Worm (Caenorhabditis elegans) whole organism, L2 larva: ENCODE data around the gene Y49F6C.8.

Source experiments
- C34F6.9 ChIP-seq: fragments of 150-350 bp; optimal IDR thresholded peaks from 2 replicates; lab custom pipeline; 2014; ENCODE audit warnings: missing biosample characterization, missing genetic modification characterization
- Y55F3AM.14 ChIP-seq: fragments of 200-800 bp; sonication (Bioruptor generic); optimal IDR thresholded peaks from 2 replicates; lab custom pipeline; 2018; ENCODE audit warnings: mild to moderate bottlenecking, missing genetic modification characterization, missing compliant biosample characterization
- ZK546.5 ChIP-seq: sonication (generic microtip); optimal IDR thresholded peaks from 2 replicates; lab custom pipeline; 2017; ENCODE audit warnings: missing biosample characterization, missing genetic modification characterization
- alr-1 ChIP-seq: fragments of 150-350 bp; optimal IDR thresholded peaks from 2 replicates; lab custom pipeline; 2014; ENCODE audit warnings: missing biosample characterization, missing genetic modification characterization
- ama-1 ChIP-seq: fragments of 150-350 bp; optimal IDR thresholded peaks from 2 replicates; lab custom pipeline; 2018; ENCODE audit warnings: inconsistent platforms
- blmp-1 ChIP-seq: sonication (generic microtip); optimal IDR thresholded peaks from 2 replicates; lab custom pipeline; 2017; ENCODE audit warnings: missing genetic modification characterization, mild to moderate bottlenecking, missing compliant biosample characterization, antibody characterized with exemption, moderate library complexity; ENCODE audit not compliant: insufficient read depth
- ceh-16 ChIP-seq: fragments of 150-350 bp; optimal IDR thresholded peaks from 2 replicates; lab custom pipeline; 2014; ENCODE audit warnings: missing biosample characterization, missing genetic modification characterization
- ceh-82 ChIP-seq: fragments of 150-350 bp; optimal IDR thresholded peaks from 2 replicates; lab custom pipeline; 2014; ENCODE audit warnings: missing biosample characterization, missing genetic modification characterization
- elt-1 ChIP-seq: fragments of 150-350 bp; optimal IDR thresholded peaks from 2 replicates; lab custom pipeline; 2014; ENCODE audit warnings: missing biosample characterization, missing genetic modification characterization
- elt-3 ChIP-seq: sonication (generic microtip); optimal IDR thresholded peaks from 2 replicates; lab custom pipeline; 2017; ENCODE audit warnings: missing biosample characterization, missing genetic modification characterization
- fos-1 ChIP-seq: fragments of 150-350 bp; optimal IDR thresholded peaks from 2 replicates; lab custom pipeline; 2014; ENCODE audit warnings: missing biosample characterization, missing genetic modification characterization
- gmeb-1 ChIP-seq: fragments of 150-350 bp; optimal IDR thresholded peaks from 2 replicates; lab custom pipeline; 2014; ENCODE audit warnings: missing biosample characterization, missing genetic modification characterization
- lin-11 ChIP-seq: fragments of 150-350 bp; sonication (generic microtip); optimal IDR thresholded peaks from 2 replicates; lab custom pipeline; 2014; ENCODE audit warnings: missing biosample characterization, missing genetic modification characterization, inconsistent platforms, mixed read lengths
- lin-13 ChIP-seq: fragments of 150-350 bp; optimal IDR thresholded peaks from 2 replicates; lab custom pipeline; 2014; ENCODE audit warnings: missing biosample characterization, missing genetic modification reagents, missing genetic modification characterization
- lin-39 ChIP-seq: fragments of 150-350 bp; optimal IDR thresholded peaks from 2 replicates; lab custom pipeline; 2014; ENCODE audit warnings: missing biosample characterization, missing genetic modification reagents, missing genetic modification characterization
- lsy-2 ChIP-seq, 2 experiments: fragments of 150-350 bp in 1 of 2; sonication (generic microtip) in 1 of 2; optimal IDR thresholded peaks; 2 replicates each; lab custom pipeline; 2014 to 2017; ENCODE audit warnings: missing biosample characterization in 2 of 2, missing genetic modification characterization in 2 of 2
- mbf-1 ChIP-seq: sonication (generic microtip); optimal IDR thresholded peaks from 2 replicates; lab custom pipeline; 2017; ENCODE audit warnings: missing biosample characterization, missing genetic modification characterization
- mdl-1 ChIP-seq, 2 experiments: fragments of 150-350 bp in 1 of 2; sonication (generic microtip) in 1 of 2; optimal IDR thresholded peaks; 2 replicates each; lab custom pipeline; 2017; ENCODE audit warnings: missing biosample characterization in 2 of 2, missing genetic modification characterization in 2 of 2
- nhr-10 ChIP-seq: sonication (generic microtip); optimal IDR thresholded peaks from 2 replicates; lab custom pipeline; 2017; ENCODE audit warnings: missing biosample characterization, missing genetic modification characterization
- nhr-12 ChIP-seq: fragments of 150-350 bp; optimal IDR thresholded peaks from 2 replicates; lab custom pipeline; 2014; ENCODE audit warnings: missing biosample characterization, missing genetic modification characterization
- nhr-129 ChIP-seq: fragments of 150-350 bp; optimal IDR thresholded peaks from 2 replicates; lab custom pipeline; 2014; ENCODE audit warnings: missing biosample characterization, missing genetic modification characterization
- nhr-21 ChIP-seq: fragments of 150-350 bp; optimal IDR thresholded peaks from 2 replicates; lab custom pipeline; 2014; ENCODE audit warnings: missing biosample characterization, missing genetic modification characterization
- nhr-23 ChIP-seq: fragments of 150-350 bp; optimal IDR thresholded peaks from 2 replicates; lab custom pipeline; 2014; ENCODE audit warnings: missing biosample characterization, missing genetic modification reagents, missing genetic modification characterization
- nhr-237 ChIP-seq: fragments of 150-350 bp; optimal IDR thresholded peaks from 2 replicates; lab custom pipeline; 2014; ENCODE audit warnings: missing biosample characterization, missing genetic modification characterization
- nhr-25 ChIP-seq: fragments of 150-350 bp; sonication (generic microtip); optimal IDR thresholded peaks from 3 replicates; lab custom pipeline; 2014; ENCODE audit warnings: missing biosample characterization, missing genetic modification characterization
- nhr-6 ChIP-seq: fragments of 150-350 bp; optimal IDR thresholded peaks from 2 replicates; lab custom pipeline; 2014; ENCODE audit warnings: missing biosample characterization, missing genetic modification characterization
- nhr-77 ChIP-seq: fragments of 150-350 bp; optimal IDR thresholded peaks from 2 replicates; lab custom pipeline; 2014; ENCODE audit warnings: missing biosample characterization, missing genetic modification characterization
- peb-1 ChIP-seq: fragments of 150-350 bp; optimal IDR thresholded peaks from 2 replicates; lab custom pipeline; 2014; ENCODE audit warnings: missing biosample characterization, missing genetic modification characterization
- sem-4 ChIP-seq: fragments of 150-350 bp; optimal IDR thresholded peaks from 2 replicates; lab custom pipeline; 2014; ENCODE audit warnings: missing biosample characterization, missing genetic modification reagents, missing genetic modification characterization
- skn-1 ChIP-seq: sonication (generic microtip); optimal IDR thresholded peaks from 2 replicates; lab custom pipeline; 2017; ENCODE audit warnings: missing biosample characterization, missing genetic modification characterization
- sma-3 ChIP-seq: sonication (generic microtip); optimal IDR thresholded peaks from 2 replicates; lab custom pipeline; 2016; ENCODE audit warnings: missing genetic modification reagents, missing genetic modification characterization, missing compliant biosample characterization
- sma-9 ChIP-seq, 2 experiments: fragments of 150-350 bp in 1 of 2; sonication (generic microtip) in 1 of 2; optimal IDR thresholded peaks; 2 replicates each; lab custom pipeline; 2014 to 2016; ENCODE audit warnings: missing genetic modification characterization in 2 of 2, mild to moderate bottlenecking in 1 of 2, missing biosample characterization in 1 of 2, missing compliant biosample characterization in 1 of 2, missing genetic modification reagents in 1 of 2, moderate library complexity in 1 of 2
- snpc-4 ChIP-seq: fragments of 150-350 bp; optimal IDR thresholded peaks from 2 replicates; lab custom pipeline; 2014; ENCODE audit warnings: missing biosample characterization, missing genetic modification characterization
- unc-39 ChIP-seq: fragments of 150-350 bp; optimal IDR thresholded peaks from 2 replicates; lab custom pipeline; 2014; ENCODE audit warnings: missing biosample characterization, missing genetic modification characterization
- zag-1 ChIP-seq: fragments of 150-350 bp; optimal IDR thresholded peaks from 2 replicates; lab custom pipeline; 2014; ENCODE audit warnings: missing biosample characterization, missing genetic modification characterization

Y49F6C.8 gene

DNA sequence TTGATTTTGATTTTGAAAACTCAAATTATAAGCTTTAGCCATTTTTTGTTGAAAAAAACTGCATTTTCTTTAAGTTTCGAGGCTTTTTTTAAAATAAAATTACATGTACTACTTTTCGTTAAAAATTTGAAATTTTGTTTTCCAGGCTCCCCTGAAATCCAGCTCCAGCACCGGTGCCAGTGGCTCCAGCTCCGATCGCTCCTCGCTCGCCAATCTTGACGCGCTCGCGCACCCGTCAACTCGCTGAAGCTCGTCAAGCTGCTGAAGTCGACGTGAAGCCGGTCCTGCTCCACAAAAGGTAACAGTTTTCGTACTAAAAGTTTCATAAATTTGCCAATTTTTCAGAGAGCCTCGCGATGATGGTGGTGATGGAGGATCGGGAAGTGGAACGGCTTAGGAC lies 29.1 kb downstream of the Y49F6C.8 start:
- no peak for TF ChIP-seq nhr-12 (tag; lab: Kevin White, UChicago)
- no peak for TF ChIP-seq lin-13 (GFP tag; lab: Kevin White, UChicago)
- no peak for TF ChIP-seq ZK546.5 (tag; lab: Kevin White, UChicago)
- no peak for TF ChIP-seq sma-9 (GFP tag; optimal IDR thresholded peaks at IDR 0.05; lab: Kevin White, UChicago)
- TF ChIP-seq sma-9 (tag; optimal IDR thresholded peaks at IDR 0.05; lab: Kevin White, UChicago): no peak
- no peak for TF ChIP-seq lin-11 (tag; lab: Kevin White, UChicago)
- no peak for TF ChIP-seq sma-3
- no peak for TF ChIP-seq nhr-10 (tag; lab: Kevin White, UChicago)
- no peak for TF ChIP-seq alr-1 (tag; lab: Kevin White, UChicago)
- no peak for TF ChIP-seq nhr-25
- TF ChIP-seq peb-1 (tag; lab: Kevin White, UChicago): no peak
- no peak for TF ChIP-seq unc-39
- no peak for TF ChIP-seq ama-1 (lab: Kevin White, UChicago)
- no peak for TF ChIP-seq C34F6.9 (tag; lab: Kevin White, UChicago)
- TF ChIP-seq nhr-6 (tag; lab: Kevin White, UChicago): no peak

DNA sequence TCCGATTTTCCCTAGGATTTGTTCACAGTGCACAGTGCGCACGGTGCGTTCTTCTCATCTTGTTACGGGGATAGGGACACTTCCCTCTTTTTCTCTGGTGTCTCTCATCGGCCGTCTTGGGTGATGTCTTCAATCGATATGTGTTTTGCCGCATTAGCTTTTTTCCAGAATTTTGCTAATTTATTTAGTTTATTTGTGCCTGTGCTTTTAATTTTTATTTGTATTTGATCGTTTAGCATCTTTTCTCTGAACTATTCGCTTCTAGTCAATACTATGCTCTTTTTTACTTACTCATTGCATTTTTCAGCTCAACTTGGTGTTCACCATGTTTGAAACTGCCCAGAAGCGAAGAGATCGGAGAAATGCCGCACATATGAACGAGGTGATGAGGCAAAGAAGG lies 29.7 kb downstream of the Y49F6C.8 start, which contains the start of gene F14D2.5:
TSS of gene F14D2.5 (plus strand) at position 301 of the 400 bp plus-strand sequence.
- TF ChIP-seq fos-1 (tag; lab: Kevin White, UChicago): no peak
- TF ChIP-seq nhr-129 (tag; lab: Kevin White, UChicago): no peak
- no peak for TF ChIP-seq nhr-6 (tag; lab: Kevin White, UChicago)
- TF ChIP-seq snpc-4: no peak
- TF ChIP-seq lin-39: no peak
- no peak for TF ChIP-seq nhr-12 (tag; lab: Kevin White, UChicago)
- no peak for TF ChIP-seq lsy-2 (tag; optimal IDR thresholded peaks at IDR 0.05; lab: Kevin White, UChicago)
- no peak for TF ChIP-seq gmeb-1 (tag; lab: Kevin White, UChicago)
- TF ChIP-seq nhr-21 (tag; lab: Kevin White, UChicago): no peak
- no peak for TF ChIP-seq ceh-82 (tag; lab: Kevin White, UChicago)
- no peak for TF ChIP-seq mdl-1 (tag; optimal IDR thresholded peaks at IDR 0.05; lab: Kevin White, UChicago)
- TF ChIP-seq skn-1 (tag; lab: Kevin White, UChicago): no peak
- TF ChIP-seq elt-3 (tag; lab: Kevin White, UChicago): no peak
- TF ChIP-seq nhr-237 (tag; lab: Kevin White, UChicago): no peak
- no peak for TF ChIP-seq lin-11 (tag; lab: Kevin White, UChicago)
- TF ChIP-seq alr-1 (tag; lab: Kevin White, UChicago): no peak
- TF ChIP-seq sma-9 (GFP tag; optimal IDR thresholded peaks at IDR 0.05; lab: Kevin White, UChicago): no peak
- TF ChIP-seq sma-9 (tag; optimal IDR thresholded peaks at IDR 0.05; lab: Kevin White, UChicago): no peak
- no peak for TF ChIP-seq nhr-23 (tag; lab: Kevin White, UChicago)
- TF ChIP-seq mbf-1 (tag; lab: Kevin White, UChicago): no peak

DNA sequence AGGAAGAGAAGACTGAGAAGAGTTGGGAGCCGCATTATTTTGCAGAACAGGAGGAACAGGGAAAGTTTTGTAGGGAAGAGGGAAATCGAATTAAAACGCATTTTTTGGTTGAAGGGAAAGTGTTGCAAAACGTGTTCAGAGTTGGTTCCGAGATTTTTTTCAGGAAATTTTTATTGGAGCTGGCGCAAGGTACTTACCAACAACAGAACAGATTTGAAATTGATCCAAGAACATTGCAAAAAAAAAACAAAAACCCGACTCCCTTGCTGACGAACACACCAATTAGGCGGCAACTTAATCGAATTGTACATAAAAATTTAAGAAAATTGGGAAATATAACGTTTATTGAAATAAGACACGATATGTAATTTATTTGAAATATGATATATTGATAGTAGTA lies 31.4 kb downstream of the Y49F6C.8 start, which contains the start of gene F14D2.7:
TSS of gene F14D2.7 (minus strand) at position 101 of the 400 bp plus-strand sequence.
- no peak for TF ChIP-seq Y55F3AM.14 (GFP tag; lab: Kevin White, UChicago)
- TF ChIP-seq lin-11 (tag; lab: Kevin White, UChicago): no peak
- no peak for TF ChIP-seq elt-1
- no peak for TF ChIP-seq gmeb-1 (tag; lab: Kevin White, UChicago)
- no peak for TF ChIP-seq nhr-77 (tag; lab: Kevin White, UChicago)
- TF ChIP-seq lsy-2 (tag; optimal IDR thresholded peaks at IDR 0.05; lab: Kevin White, UChicago): no peak
- TF ChIP-seq ceh-16 (tag; lab: Kevin White, UChicago): no peak
- no peak for TF ChIP-seq alr-1 (tag; lab: Kevin White, UChicago)
- no peak for TF ChIP-seq zag-1 (tag; lab: Kevin White, UChicago)
- TF ChIP-seq blmp-1: no peak
- TF ChIP-seq nhr-6 (tag; lab: Kevin White, UChicago): no peak
- no peak for TF ChIP-seq peb-1 (tag; lab: Kevin White, UChicago)

DNA sequence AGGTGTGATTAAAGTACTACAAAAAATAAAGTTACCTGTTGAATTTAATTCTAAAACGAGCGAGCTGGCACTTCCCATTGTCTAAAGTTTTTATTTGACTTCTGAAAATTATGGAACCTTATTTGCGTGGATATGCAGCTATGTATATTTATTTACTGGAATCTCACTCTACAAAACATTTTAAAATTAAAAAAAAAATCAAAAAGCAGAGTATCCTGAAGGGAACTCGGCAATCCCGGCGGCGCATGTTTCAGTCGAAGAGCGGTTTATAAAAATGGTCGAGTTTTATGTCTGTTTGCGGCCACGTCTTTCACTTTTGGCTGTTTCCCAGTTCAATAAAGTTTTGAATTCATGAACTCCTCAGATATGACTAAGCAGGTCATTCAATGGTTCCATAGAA lies 32.9 kb downstream of the Y49F6C.8 start, which contains the start of gene F14D2.19:
TSS of gene F14D2.19 (minus strand) at position 101 of the 400 bp plus-strand sequence.
- TF ChIP-seq Y55F3AM.14 (GFP tag; lab: Kevin White, UChicago) (no peak), C34F6.9 (tag; lab: Kevin White, UChicago) (no peak), ZK546.5 (tag; lab: Kevin White, UChicago) (no peak), blmp-1 (no peak), gmeb-1 (tag; lab: Kevin White, UChicago) (no peak), nhr-12 (tag; lab: Kevin White, UChicago) (no peak), nhr-25 (no peak), elt-3 (tag; lab: Kevin White, UChicago) (no peak), alr-1 (tag; lab: Kevin White, UChicago) (no peak), fos-1 (tag; lab: Kevin White, UChicago) (no peak), mdl-1 (tag; optimal IDR thresholded peaks at IDR 0.05; lab: Kevin White, UChicago) (no peak), sem-4 (tag; lab: Kevin White, UChicago) (no peak)
